Fruit fly (Drosophila melanogaster) whole organism, embryonic: ENCODE measurements around the gene prg.

Experiments used
- Atf-2 ChIP-seq: fragments of 200-800 bp; sonication (Bioruptor generic); optimal IDR thresholded peaks from 2 replicates; lab custom pipeline; 2016; ENCODE audit warnings: missing biosample characterization, missing genetic modification characterization
- Awh ChIP-seq: fragments of 200-800 bp; sonication (Bioruptor generic); IDR thresholded peaks from 2 replicates; pipeline ENCODE4, ENCODE4 v1.3.6; 2022; ENCODE audit warnings: missing biosample characterization, missing genetic modification characterization
- BEAF-32 ChIP-seq: fragments of 200-800 bp; sonication (Bioruptor generic); optimal IDR thresholded peaks from 3 replicates; lab custom pipeline; 2017; ENCODE audit warnings: missing biosample characterization, missing genetic modification characterization, mild to moderate bottlenecking, moderate library complexity, missing genetic modification reagents
- CG12219 ChIP-seq: fragments of 200-800 bp; sonication (Bioruptor generic); optimal IDR thresholded peaks from 3 replicates; lab custom pipeline; 2018; ENCODE audit warnings: missing biosample characterization, mild to moderate bottlenecking, missing genetic modification characterization
- CG12391 ChIP-seq: fragments of 200-800 bp; sonication (Bioruptor generic); optimal IDR thresholded peaks from 3 replicates; lab custom pipeline; 2018; ENCODE audit warnings: missing biosample characterization, mild to moderate bottlenecking, missing genetic modification characterization, moderate library complexity
- CG13287 ChIP-seq: fragments of 200-800 bp; sonication (Bioruptor generic); IDR thresholded peaks from 2 replicates; pipeline ENCODE4 v1.3.6; 2022; ENCODE audit warnings: missing biosample characterization, missing genetic modification characterization; ENCODE audit not compliant: partially characterized antibody
- CG15011 ChIP-seq: fragments of 200-800 bp; sonication (Bioruptor generic); optimal IDR thresholded peaks from 3 replicates; lab custom pipeline; 2018; ENCODE audit warnings: missing biosample characterization, mild to moderate bottlenecking, missing genetic modification characterization
- CG17186 ChIP-seq: fragments of 200-800 bp; sonication (Bioruptor generic); optimal IDR thresholded peaks from 3 replicates; lab custom pipeline; 2017; ENCODE audit warnings: missing biosample characterization, missing genetic modification reagents, missing genetic modification characterization
- CG17612 ChIP-seq: fragments of 200-800 bp; sonication (Bioruptor generic); IDR thresholded peaks from 2 replicates; pipeline ENCODE4 v1.3.6; 2022; ENCODE audit warnings: missing biosample characterization, missing genetic modification characterization
- CG1792 ChIP-seq: fragments of 200-800 bp; sonication (Bioruptor generic); optimal IDR thresholded peaks from 2 replicates; lab custom pipeline; 2016; ENCODE audit warnings: missing biosample characterization, missing genetic modification characterization
- CG2116 ChIP-seq: fragments of 200-800 bp; sonication (Bioruptor generic); optimal IDR thresholded peaks from 3 replicates; lab custom pipeline; 2018; ENCODE audit warnings: missing biosample characterization, mild to moderate bottlenecking, missing genetic modification characterization
- CG2120 ChIP-seq: fragments of 200-800 bp; sonication (Bioruptor generic); optimal IDR thresholded peaks from 3 replicates; lab custom pipeline; 2016; ENCODE audit warnings: missing biosample characterization, missing genetic modification characterization
- CG30403 ChIP-seq: fragments of 200-800 bp; sonication (Bioruptor generic); optimal IDR thresholded peaks from 3 replicates; lab custom pipeline; 2016; ENCODE audit warnings: missing biosample characterization, missing genetic modification characterization
- CG3407 ChIP-seq: fragments of 200-800 bp; sonication (Bioruptor generic); optimal IDR thresholded peaks from 2 replicates; lab custom pipeline; 2018; ENCODE audit warnings: missing biosample characterization, mild to moderate bottlenecking, missing genetic modification characterization
- CG34224 ChIP-seq: fragments of 200-800 bp; sonication (Bioruptor generic); IDR thresholded peaks from 3 replicates; pipeline ENCODE4 v1.3.6; 2022; ENCODE audit warnings: missing biosample characterization, missing genetic modification characterization; ENCODE audit not compliant: partially characterized antibody
- CG4360 ChIP-seq: fragments of 200-800 bp; sonication (Bioruptor generic); IDR thresholded peaks from 2 replicates; pipeline ENCODE4 v1.3.6; 2022; ENCODE audit warnings: missing biosample characterization, missing genetic modification characterization
- CG4820 ChIP-seq: fragments of 200-800 bp; sonication (Bioruptor generic); optimal IDR thresholded peaks from 3 replicates; lab custom pipeline; 2016; ENCODE audit warnings: missing biosample characterization, missing genetic modification characterization
- D19A ChIP-seq: fragments of 200-800 bp; optimal IDR thresholded peaks from 3 replicates; lab custom pipeline; 2019; ENCODE audit warnings: missing biosample characterization, mild to moderate bottlenecking, missing genetic modification characterization, moderate library complexity
- Doc2 ChIP-seq: fragments of 200-800 bp; sonication (Bioruptor generic); IDR thresholded peaks from 2 replicates; pipeline ENCODE4 v1.3.6; 2022; ENCODE audit warnings: missing biosample characterization, missing genetic modification characterization
- Dp ChIP-seq: fragments of 200-800 bp; sonication (Bioruptor generic); optimal IDR thresholded peaks from 2 replicates; lab custom pipeline; 2018; ENCODE audit warnings: missing biosample characterization, mild to moderate bottlenecking, missing genetic modification characterization, moderate library complexity
- Dref ChIP-seq: fragments of 200-800 bp; sonication (Bioruptor generic); IDR thresholded peaks from 2 replicates; pipeline ENCODE4 v1.3.6; 2022; ENCODE audit warnings: missing biosample characterization, missing genetic modification characterization
- Drgx ChIP-seq: fragments of 200-800 bp; sonication (Bioruptor generic); IDR thresholded peaks from 2 replicates; pipeline ENCODE4 v1.3.6; 2022; ENCODE audit warnings: missing biosample characterization, missing genetic modification characterization
- GATAe ChIP-seq: fragments of 200-800 bp; sonication (Bioruptor generic); conservative IDR thresholded peaks from 2 replicates; pipeline ENCODE4 v1.3.6; 2022; ENCODE audit warnings: missing biosample characterization, missing genetic modification characterization
- HLH3B ChIP-seq: fragments of 200-800 bp; sonication (Bioruptor generic); IDR thresholded peaks from 2 replicates; pipeline ENCODE4 v1.3.6; 2022; ENCODE audit warnings: missing biosample characterization, missing genetic modification characterization
- Hand ChIP-seq: fragments of 200-800 bp; sonication (Bioruptor generic); optimal IDR thresholded peaks from 2 replicates; lab custom pipeline; 2017; ENCODE audit warnings: mild to moderate bottlenecking, missing biosample characterization, missing genetic modification reagents, missing genetic modification characterization
- Lpt ChIP-seq: fragments of >200 bp; optimal IDR thresholded peaks from 2 replicates; lab custom pipeline; 2018; ENCODE audit warnings: missing biosample characterization, missing genetic modification characterization
- MBD-R2 ChIP-seq: fragments of 200-800 bp; sonication (Bioruptor generic); IDR thresholded peaks from 2 replicates; pipeline ENCODE4 v1.3.6; 2022; ENCODE audit warnings: missing biosample characterization, missing genetic modification characterization
- Mad ChIP-seq: fragments of 200-800 bp; sonication (Bioruptor generic); optimal IDR thresholded peaks from 2 replicates; lab custom pipeline; 2016; ENCODE audit warnings: missing biosample characterization, missing genetic modification characterization
- Meics ChIP-seq: fragments of 200-800 bp; sonication (Bioruptor generic); optimal IDR thresholded peaks from 2 replicates; lab custom pipeline; 2017; ENCODE audit warnings: missing biosample characterization, mild to moderate bottlenecking, missing genetic modification characterization
- Opbp ChIP-seq: fragments of 200-800 bp; sonication (Bioruptor generic); IDR thresholded peaks from 3 replicates; pipeline ENCODE4 v1.3.6; 2022; ENCODE audit warnings: missing biosample characterization, missing genetic modification characterization; ENCODE audit not compliant: partially characterized antibody
- Ravus ChIP-seq: fragments of 200-800 bp; sonication (Bioruptor generic); IDR thresholded peaks from 2 replicates; pipeline ENCODE4 v1.3.6; 2022; ENCODE audit warnings: missing biosample characterization, missing genetic modification characterization
- Sry-δ ChIP-seq: fragments of 200-800 bp; sonication (Bioruptor generic); optimal IDR thresholded peaks from 2 replicates; lab custom pipeline; 2016; ENCODE audit warnings: missing biosample characterization, missing genetic modification characterization
- ase ChIP-seq: fragments of 200-800 bp; sonication (Bioruptor generic); IDR thresholded peaks from 3 replicates; pipeline ENCODE4 v1.3.6; 2022; ENCODE audit warnings: missing biosample characterization, missing genetic modification characterization
- bowl ChIP-seq: fragments of 200-800 bp; sonication (Bioruptor generic); IDR thresholded peaks from 2 replicates; pipeline ENCODE4 v1.3.6; 2022; ENCODE audit warnings: missing biosample characterization, missing genetic modification characterization
- caup ChIP-seq: fragments of 200-800 bp; sonication (Bioruptor generic); optimal IDR thresholded peaks from 3 replicates; lab custom pipeline; 2017; ENCODE audit warnings: missing biosample characterization, mild to moderate bottlenecking, missing genetic modification characterization, moderate library complexity; ENCODE audit not compliant: severe bottlenecking
- chinmo ChIP-seq: fragments of 200-800 bp; sonication (Bioruptor generic); IDR thresholded peaks from 4 replicates; pipeline ENCODE4 v1.3.6; 2022; ENCODE audit warnings: missing biosample characterization, missing genetic modification characterization; ENCODE audit not compliant: partially characterized antibody
- emc ChIP-seq: fragments of 200-800 bp; sonication (Bioruptor generic); optimal IDR thresholded peaks from 2 replicates; lab custom pipeline; 2016; ENCODE audit warnings: missing biosample characterization, missing genetic modification characterization
- exex ChIP-seq: fragments of 200-800 bp; sonication (Bioruptor generic); optimal IDR thresholded peaks from 4 replicates; lab custom pipeline; 2018; ENCODE audit warnings: missing biosample characterization, mild to moderate bottlenecking, missing genetic modification characterization, moderate library complexity
- grn ChIP-seq: fragments of 200-800 bp; sonication (Bioruptor generic); optimal IDR thresholded peaks from 3 replicates; lab custom pipeline; 2017; ENCODE audit warnings: missing biosample characterization, missing genetic modification characterization
- jigr1 ChIP-seq: fragments of 200-800 bp; sonication (Bioruptor generic); IDR thresholded peaks from 3 replicates; pipeline ENCODE4 v1.3.6; 2022; ENCODE audit warnings: missing biosample characterization, missing genetic modification characterization
- knrl ChIP-seq: fragments of 200-800 bp; sonication (Bioruptor generic); IDR thresholded peaks from 3 replicates; pipeline ENCODE4 v1.3.6; 2022; ENCODE audit warnings: missing biosample characterization, missing genetic modification characterization; ENCODE audit not compliant: partially characterized antibody
- lab ChIP-seq: fragments of 200-800 bp; sonication (Bioruptor generic); optimal IDR thresholded peaks from 3 replicates; lab custom pipeline; 2017; ENCODE audit warnings: missing biosample characterization, missing genetic modification characterization, mild to moderate bottlenecking, moderate library complexity, missing genetic modification reagents
- nerfin-2 ChIP-seq: fragments of 200-800 bp; sonication (Bioruptor generic); IDR thresholded peaks from 2 replicates; pipeline ENCODE4 v1.3.6; 2022; ENCODE audit warnings: missing biosample characterization, missing genetic modification characterization; ENCODE audit not compliant: partially characterized antibody
- nmo ChIP-seq: fragments of 200-800 bp; sonication (Bioruptor generic); optimal IDR thresholded peaks from 2 replicates; lab custom pipeline; 2018; ENCODE audit warnings: missing biosample characterization, mild to moderate bottlenecking, missing genetic modification characterization, moderate library complexity
- phol ChIP-seq: fragments of 200-800 bp; sonication (Bioruptor generic); optimal IDR thresholded peaks from 3 replicates; lab custom pipeline; 2018; ENCODE audit warnings: missing biosample characterization, mild to moderate bottlenecking, missing genetic modification characterization, moderate library complexity
- prd ChIP-seq, 3 experiments: fragments of >200 bp in 2 of 3; fragments of 200-800 bp in 1 of 3; sonication (Bioruptor generic) in 1 of 3; optimal IDR thresholded peaks in 2 of 3; IDR thresholded peaks in 1 of 3; 2 replicates in 2 of 3; 3 replicates in 1 of 3; pipeline versions ENCODE4 v1.3.6 to Lab custom; 2017 to 2022; ENCODE audit warnings: missing biosample characterization in 1 of 3, missing genetic modification characterization in 1 of 3
- pzg ChIP-seq: fragments of 200-800 bp; sonication (Bioruptor generic); optimal IDR thresholded peaks from 3 replicates; lab custom pipeline; 2018; ENCODE audit warnings: missing biosample characterization, mild to moderate bottlenecking, missing genetic modification characterization, moderate library complexity
- sens-2 ChIP-seq: fragments of 200-800 bp; sonication (Bioruptor generic); IDR thresholded peaks from 2 replicates; pipeline ENCODE4 v1.3.6; 2022; ENCODE audit warnings: missing biosample characterization, missing genetic modification characterization
- sob ChIP-seq: fragments of 200-800 bp; sonication (Bioruptor generic); IDR thresholded peaks from 2 replicates; pipeline ENCODE4 v1.3.6; 2022; ENCODE audit warnings: missing biosample characterization, missing genetic modification characterization
- unc-4 ChIP-seq: fragments of 200-800 bp; sonication (Bioruptor generic); IDR thresholded peaks from 2 replicates; pipeline ENCODE4 v1.3.6; 2022; ENCODE audit warnings: missing biosample characterization, missing genetic modification characterization; ENCODE audit not compliant: partially characterized antibody

The prg gene

DNA sequence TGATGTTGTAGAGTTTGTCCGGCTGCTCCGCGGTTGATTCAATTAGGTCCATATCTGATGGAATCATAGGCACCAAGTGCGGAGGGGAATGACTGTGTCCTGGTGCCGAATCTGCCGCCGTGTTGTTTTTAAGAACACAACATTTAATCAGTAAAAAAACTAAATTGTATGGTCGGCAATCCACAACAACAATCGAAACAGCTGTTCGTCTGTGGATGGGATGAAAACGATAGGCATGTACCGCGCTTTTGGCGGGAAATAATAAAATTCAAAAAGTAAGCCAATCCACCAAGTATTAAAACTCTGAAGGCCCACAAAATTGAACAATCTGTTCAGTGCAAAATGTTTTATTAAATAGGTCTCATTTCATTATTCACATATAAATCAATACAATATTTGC is 14.9 kb upstream of the prg start, which contains the start of gene Aasdh:
TSS of gene Aasdh (minus strand) at position 219 of the 400 bp plus-strand sequence.
- TF ChIP-seq CG4360 (GFP tag; lab: Robert Waterston, UW), result peak; percentile 77
- TF ChIP-seq CG13287 (GFP tag; lab: Robert Waterston, UW), result peak; percentile 48; the same call in 1 of the 2 replicates
- no peak for TF ChIP-seq Hand
- peak; percentile 22 for TF ChIP-seq BEAF-32 (GFP tag; lab: Kevin White, UChicago)
- TF ChIP-seq CG30403 (GFP tag; lab: Kevin White, UChicago), result no peak
- TF ChIP-seq phol (tag; lab: Kevin White, UChicago), result no peak
- TF ChIP-seq Doc2 (GFP tag; lab: Robert Waterston, UW), result no peak
- TF ChIP-seq Drgx (GFP tag; lab: Robert Waterston, UW), result no peak
- peak; percentile 33 for TF ChIP-seq CG17186 (GFP tag; lab: Kevin White, UChicago)
- TF ChIP-seq emc, result no peak
- TF ChIP-seq Dp (GFP tag; lab: Kevin White, UChicago), result peak; percentile 84
- no peak for TF ChIP-seq Ravus (GFP tag; lab: Robert Waterston, UW)
- TF ChIP-seq jigr1 (GFP tag; lab: Robert Waterston, UW), result no peak
- TF ChIP-seq Mad, result no peak
- TF ChIP-seq Dref (GFP tag; lab: Robert Waterston, UW), result peak; percentile 60
- no peak for TF ChIP-seq ase (GFP tag; lab: Robert Waterston, UW)
- no peak for TF ChIP-seq caup (GFP tag; lab: Kevin White, UChicago)
- no peak for TF ChIP-seq nerfin-2 (GFP tag; lab: Robert Waterston, UW)
- TF ChIP-seq Sry-δ (GFP tag; lab: Kevin White, UChicago), result peak; percentile 74
- TF ChIP-seq CG17612 (GFP tag; lab: Robert Waterston, UW), result no peak
- TF ChIP-seq Lpt (GFP tag; lab: Kevin White, UChicago), result no peak
- TF ChIP-seq bowl (GFP tag; lab: Robert Waterston, UW), result 0 out of 2 replicates have a peak, but pooled peaks have one; percentile 14
- TF ChIP-seq CG2120 (GFP tag; lab: Kevin White, UChicago), result no peak
- no peak for TF ChIP-seq Awh (GFP tag; lab: Robert Waterston, UW)
- TF ChIP-seq HLH3B (GFP tag; lab: Robert Waterston, UW), result no peak
- peak; percentile 77 for TF ChIP-seq MBD-R2
- no peak for TF ChIP-seq knrl
- no peak for TF ChIP-seq exex (tag; lab: Kevin White, UChicago)
- no peak for TF ChIP-seq CG1792 (GFP tag; lab: Kevin White, UChicago)
- no peak for TF ChIP-seq CG15011 (GFP tag; lab: Kevin White, UChicago)
- no peak for TF ChIP-seq sob (GFP tag; lab: Robert Waterston, UW)
- no peak for TF ChIP-seq CG12219 (GFP tag; lab: Kevin White, UChicago)
- peak; percentile 43; the same call in 1 of the 2 replicates for TF ChIP-seq unc-4 (GFP tag; lab: Robert Waterston, UW)
- TF ChIP-seq CG12391, result no peak
- 0 out of 4 replicates have a peak, but pooled peaks have one; percentile 27 for TF ChIP-seq chinmo
- no peak for TF ChIP-seq CG4820 (GFP tag; lab: Kevin White, UChicago)
- TF ChIP-seq nmo, result no peak
- no peak for TF ChIP-seq D19A (tag; lab: Kevin White, UChicago)
- TF ChIP-seq Meics (GFP tag; lab: Kevin White, UChicago), result no peak
- TF ChIP-seq pzg (GFP tag; lab: Kevin White, UChicago), result peak; percentile 29
- no peak for TF ChIP-seq GATAe (GFP tag; lab: Robert Waterston, UW)
- no peak for TF ChIP-seq prd (optimal IDR thresholded peaks at IDR 0.05; lab: Kevin White, UChicago)
- no peak for TF ChIP-seq prd (GFP tag; IDR thresholded peaks at IDR 0.05; lab: Robert Waterston, UW)
- TF ChIP-seq Atf-2 (GFP tag; lab: Kevin White, UChicago), result no peak
- peak; percentile 19; the same call in 1 of the 3 replicates for TF ChIP-seq CG34224 (GFP tag; lab: Robert Waterston, UW)
- 0 out of 3 replicates have a peak, but pooled peaks have one; percentile 19 for TF ChIP-seq Opbp (GFP tag; lab: Robert Waterston, UW)
- TF ChIP-seq sens-2, result no peak
- no peak for TF ChIP-seq CG3407 (GFP tag; lab: Kevin White, UChicago)
- no peak for TF ChIP-seq lab
- TF ChIP-seq CG2116, result peak; percentile 57
- TF ChIP-seq grn, result peak; percentile 12
